Worm (Caenorhabditis elegans): ENCODE data around the gene fbxb-6.

Gene fbxb-6

ce11 chrII:2081257-2081656 lies 16.7 kb downstream of the fbxb-6 start, which contains the start of gene T16A1.4:
TSS of gene T16A1.4 (plus strand) at chrII:2081557.
- no peak for TF ChIP-seq elt-2 (tag; optimal IDR thresholded peaks at IDR 0.05)
- no peak for TF ChIP-seq eor-1 (tag; optimal IDR thresholded peaks at IDR 0.05)

ce11 chrII:2083726-2084179 lies 19.2 kb downstream of the fbxb-6 start, which contains the start of the genes T16A1.5 and fbxc-49:
TSS of gene T16A1.5 (minus strand) at chrII:2083826.
TSS of gene fbxc-49 (plus strand) at chrII:2084129.
- no peak for TF ChIP-seq fkh-2 (tag; optimal IDR thresholded peaks at IDR 0.05)

- TF ChIP-seq nhr-77 (tag; optimal IDR thresholded peaks at IDR 0.05) (no peak), nhr-43 (tag; optimal IDR thresholded peaks at IDR 0.05; ENCODE audit: poor library complexity, severe bottlenecking) (no peak), elt-1 (tag; optimal IDR thresholded peaks at IDR 0.05) (no peak), ztf-11 (tag; optimal IDR thresholded peaks at IDR 0.05) (no peak), ceh-16 (tag; optimal IDR thresholded peaks at IDR 0.05) (no peak), egl-5 (tag; optimal IDR thresholded peaks at IDR 0.05) (no peak), skn-1 (tag; optimal IDR thresholded peaks at IDR 0.05) (no peak), aly-2 (tag; optimal IDR thresholded peaks at IDR 0.05) (no peak), lin-15B (tag; optimal IDR thresholded peaks at IDR 0.05) (no peak), elt-3 (tag; optimal IDR thresholded peaks at IDR 0.05) (no peak), nhr-12 (tag; optimal IDR thresholded peaks at IDR 0.05) (no peak), unc-62 (GFP tag; optimal IDR thresholded peaks at IDR 0.05) (no peak), fkh-2 (tag; optimal IDR thresholded peaks at IDR 0.05) (no peak), nhr-23 (tag; optimal IDR thresholded peaks at IDR 0.05) (no peak), ztf-4 (tag; optimal IDR thresholded peaks at IDR 0.05) (no peak), nhr-76 (tag; optimal IDR thresholded peaks at IDR 0.05) (no peak), fos-1 (tag; optimal IDR thresholded peaks at IDR 0.05) (no peak), ceh-28 (tag; optimal IDR thresholded peaks at IDR 0.05) (no peak), elt-2 (tag; optimal IDR thresholded peaks at IDR 0.05) (no peak)
Measured at ce11 chrII:2087206-2087605, 22.6 kb downstream of the fbxb-6 start.

ce11 chrII:2090605-2091004 lies 26.0 kb downstream of the fbxb-6 start, which contains the start of gene trpl-5:
TSS of gene trpl-5 (minus strand) at chrII:2090636.
- no peak for TF ChIP-seq pha-4 (tag; optimal IDR thresholded peaks at IDR 0.05)
- TF ChIP-seq lin-15B (tag; optimal IDR thresholded peaks at IDR 0.05) = no peak
- TF ChIP-seq egl-27 (tag; optimal IDR thresholded peaks at IDR 0.05) = no peak
- TF ChIP-seq nhr-12 (tag; optimal IDR thresholded peaks at IDR 0.05) = no peak
- no peak for TF ChIP-seq fkh-10 (GFP tag; optimal IDR thresholded peaks at IDR 0.05)
- TF ChIP-seq aly-2 (tag; optimal IDR thresholded peaks at IDR 0.05) = no peak
- TF ChIP-seq unc-39 (tag; optimal IDR thresholded peaks at IDR 0.05) = no peak
- TF ChIP-seq nhr-23 (tag; optimal IDR thresholded peaks at IDR 0.05) = no peak
- TF ChIP-seq mdl-1 (tag; optimal IDR thresholded peaks at IDR 0.05) = no peak
- TF ChIP-seq unc-62 (GFP tag; optimal IDR thresholded peaks at IDR 0.05) = no peak
- TF ChIP-seq elt-3 (tag; optimal IDR thresholded peaks at IDR 0.05) = no peak
- TF ChIP-seq tbx-2 (tag; optimal IDR thresholded peaks at IDR 0.05) = no peak
- TF ChIP-seq jun-1 (tag; optimal IDR thresholded peaks at IDR 0.05) = peak; percentile 23
- no peak for TF ChIP-seq eor-1 (tag; optimal IDR thresholded peaks at IDR 0.05)
- TF ChIP-seq daf-12 (tag; optimal IDR thresholded peaks at IDR 0.05) = no peak
- TF ChIP-seq pqm-1 (tag; optimal IDR thresholded peaks at IDR 0.05) = peak; percentile 96
- TF ChIP-seq snpc-4 (tag; optimal IDR thresholded peaks at IDR 0.05) = no peak
- no peak for TF ChIP-seq ZK546.5 (tag; optimal IDR thresholded peaks at IDR 0.05)
- TF ChIP-seq nhr-77 (tag; optimal IDR thresholded peaks at IDR 0.05) = no peak
- TF ChIP-seq elt-2 (tag; optimal IDR thresholded peaks at IDR 0.05) = peak; percentile 95
- no peak for TF ChIP-seq skn-1 (tag; optimal IDR thresholded peaks at IDR 0.05)
- no peak for TF ChIP-seq zag-1 (tag; optimal IDR thresholded peaks at IDR 0.05)
- TF ChIP-seq nhr-28 (tag; optimal IDR thresholded peaks at IDR 0.05) = no peak

ce11 chrII:2091972-2092371 lies 27.4 kb downstream of the fbxb-6 start, which contains the start of gene T16A1.10:
TSS of gene T16A1.10 (minus strand) at chrII:2092094.
- TF ChIP-seq unc-39 (tag; optimal IDR thresholded peaks at IDR 0.05) (no peak), pha-4 (tag; optimal IDR thresholded peaks at IDR 0.05) (no peak), nhr-76 (tag; optimal IDR thresholded peaks at IDR 0.05) (no peak), nhr-11 (tag; optimal IDR thresholded peaks at IDR 0.05) (no peak), eor-1 (tag; optimal IDR thresholded peaks at IDR 0.05) (no peak), ceh-82 (tag; optimal IDR thresholded peaks at IDR 0.05) (no peak), nhr-28 (tag; optimal IDR thresholded peaks at IDR 0.05) (no peak), nfya-1 (tag; optimal IDR thresholded peaks at IDR 0.05; ENCODE audit: insufficient read depth) (no peak)
